Worm (Caenorhabditis elegans): ENCODE measurements around the gene dop-1.

Gene dop-1

ce11 chrX:4388834-4389409, 29.7 kb downstream of the dop-1 start, which contains the start of gene dpy-23 (continued):
- TF ChIP-seq somi-1 (GFP tag; optimal IDR thresholded peaks at IDR 0.05) (peak; percentile 86), ztf-3 (GFP tag; optimal IDR thresholded peaks at IDR 0.05) (no peak), ama-1 (optimal IDR thresholded peaks at IDR 0.05) (no peak), ama-1 (GFP tag; optimal IDR thresholded peaks at IDR 0.05) (no peak), ceh-100 (GFP tag; IDR thresholded peaks at IDR 0.05) (no peak), ztf-22 (GFP tag; optimal IDR thresholded peaks at IDR 0.05) (no peak), rcor-1 (GFP tag; IDR thresholded peaks at IDR 0.05) (peak; percentile 61), ztf-18 (tag; optimal IDR thresholded peaks at IDR 0.05) (peak; percentile 19), nhr-90 (tag; optimal IDR thresholded peaks at IDR 0.05) (peak; percentile 2), cebp-1 (GFP tag; IDR thresholded peaks at IDR 0.05) (peak; percentile 84), cebp-1 (tag; optimal IDR thresholded peaks at IDR 0.05) (peak; percentile 96), lin-54 (GFP tag; optimal IDR thresholded peaks at IDR 0.05) (peak; percentile 51), lag-1 (GFP tag; IDR thresholded peaks at IDR 0.05) (no peak), atf-7 (tag; optimal IDR thresholded peaks at IDR 0.05) (peak; percentile 72), C06A6.2 (GFP tag; conservative IDR thresholded peaks at IDR 0.05) (peak; percentile 77), F52B5.7 (tag; optimal IDR thresholded peaks at IDR 0.05) (peak; percentile 4), tbp1 (GFP tag; optimal IDR thresholded peaks at IDR 0.05) (peak; percentile 49), mes-4 (tag; optimal IDR thresholded peaks at IDR 0.05) (no peak), nhr-179 (tag; optimal IDR thresholded peaks at IDR 0.05) (no peak), tlf-1 (GFP tag; optimal IDR thresholded peaks at IDR 0.05) (peak; percentile 38), K12H6.12 (tag; optimal IDR thresholded peaks at IDR 0.05) (peak; percentile 93), ets-4 (GFP tag; optimal IDR thresholded peaks at IDR 0.05) (peak; percentile 64), let-607 (tag; optimal IDR thresholded peaks at IDR 0.05) (peak in 1 of 2 experiments; percentile 59), K11D2.4 (GFP tag; IDR thresholded peaks at IDR 0.05) (peak; percentile 82), F22D6.2 (tag; optimal IDR thresholded peaks at IDR 0.05) (peak; percentile 35), nfyb-1 (GFP tag; IDR thresholded peaks at IDR 0.05) (peak; percentile 87), Y53G8AR.9 (GFP tag; conservative IDR thresholded peaks at IDR 0.05) (peak; percentile 69; the same call in 1 of the 2 replicates), mxl-1 (tag; optimal IDR thresholded peaks at IDR 0.05) (no peak), dpl-1 (GFP tag; optimal IDR thresholded peaks at IDR 0.05) (peak; percentile 5), chd-7 (tag; optimal IDR thresholded peaks at IDR 0.05) (peak; percentile 82), B0035.1 (tag; optimal IDR thresholded peaks at IDR 0.05) (peak; percentile 12), madf-10 (tag; optimal IDR thresholded peaks at IDR 0.05) (peak; percentile 96), athp-1 (tag; optimal IDR thresholded peaks at IDR 0.05) (peak; percentile 23), ekl-4 (GFP tag; IDR thresholded peaks at IDR 0.05) (peak; percentile 55), snpc-4 (GFP tag; optimal IDR thresholded peaks at IDR 0.05) (peak; percentile 42), snpc-4 (tag; optimal IDR thresholded peaks at IDR 0.05) (peak; percentile 2 to 55 (median 53)), hlh-12 (tag; optimal IDR thresholded peaks at IDR 0.05) (no peak), hmg-1.2 (GFP tag; IDR thresholded peaks at IDR 0.05) (peak; percentile 98), hrde-1 (tag; optimal IDR thresholded peaks at IDR 0.05; ENCODE audit: borderline replicate concordance) (no peak), ccch-3 (GFP tag; optimal IDR thresholded peaks at IDR 0.05) (no peak), attf-6 (GFP tag; IDR thresholded peaks at IDR 0.05) (no peak), madf-3 (GFP tag; IDR thresholded peaks at IDR 0.05) (peak; percentile 85), lin-26 (GFP tag; IDR thresholded peaks at IDR 0.05) (peak; percentile 76; the same call in 1 of the 2 replicates), lir-1 (GFP tag; conservative IDR thresholded peaks at IDR 0.05) (peak; percentile 71; the same call in 1 of the 2 replicates), egrh-3 (GFP tag; IDR thresholded peaks at IDR 0.05) (peak; percentile 60), B0336.3 (GFP tag; IDR thresholded peaks at IDR 0.05) (peak; percentile 81), D2030.7 (GFP tag; IDR thresholded peaks at IDR 0.05) (no peak), pha-4 (tag; optimal IDR thresholded peaks at IDR 0.05) (peak; percentile 33), F57A8.1 (GFP tag; optimal IDR thresholded peaks at IDR 0.05) (no peak)

Measured in whole organism, young adult.